Worm (Caenorhabditis elegans) whole organism, young adult: ENCODE data around the gene C34B4.5.
A peak's percentile ranks its signal among the peaks of the same experiment; 100 is the strongest.

Experiments
- B0261.1 ChIP-seq: sonication (generic microtip); optimal IDR thresholded peaks from 2 replicates; lab custom pipeline; 2016; ENCODE audit warnings: mild to moderate bottlenecking, missing genetic modification characterization, moderate library complexity, missing compliant biosample characterization
- B0336.3 ChIP-seq: fragments of 200-800 bp; sonication (Bioruptor generic); IDR thresholded peaks from 2 replicates; pipeline ENCODE4 v1.3.6; 2022; ENCODE audit warnings: missing genetic modification characterization, missing compliant biosample characterization
- C17E4.6 ChIP-seq: fragments of 200-800 bp; sonication (Bioruptor generic); IDR thresholded peaks from 2 replicates; pipeline ENCODE4 v1.3.6; 2022; ENCODE audit warnings: missing genetic modification reagents, missing genetic modification characterization, missing compliant biosample characterization
- F22D6.2 ChIP-seq: sonication (generic microtip); optimal IDR thresholded peaks from 2 replicates; lab custom pipeline; 2016; ENCODE audit warnings: mild to moderate bottlenecking, missing genetic modification characterization, missing compliant biosample characterization
- F39B2.1 ChIP-seq: fragments of 200-800 bp; sonication (Bioruptor generic); IDR thresholded peaks from 2 replicates; pipeline ENCODE4 v1.3.6; 2022; ENCODE audit warnings: missing genetic modification reagents, missing genetic modification characterization, missing compliant biosample characterization
- F52B5.7 ChIP-seq: sonication (generic microtip); optimal IDR thresholded peaks from 2 replicates; lab custom pipeline; 2016; ENCODE audit warnings: mild to moderate bottlenecking, missing genetic modification characterization, missing compliant biosample characterization
- F57A8.1 ChIP-seq: fragments of 200-800 bp; sonication (Bioruptor generic); optimal IDR thresholded peaks from 2 replicates; lab custom pipeline; 2018; ENCODE audit warnings: mild to moderate bottlenecking, missing genetic modification characterization, moderate library complexity, missing compliant biosample characterization
- Y53G8AR.9 ChIP-seq: fragments of 200-800 bp; sonication (Bioruptor generic); conservative IDR thresholded peaks from 2 replicates; pipeline ENCODE4 v1.3.6; 2022; ENCODE audit warnings: missing genetic modification reagents, missing genetic modification characterization, missing compliant biosample characterization
- Y56A3A.18 ChIP-seq: fragments of 200-800 bp; sonication (Bioruptor generic); IDR thresholded peaks from 2 replicates; pipeline ENCODE4 v1.3.6; 2022; ENCODE audit warnings: missing genetic modification reagents, missing genetic modification characterization, missing compliant biosample characterization
- Y67H2A.10 ChIP-seq: fragments of 200-800 bp; sonication (Bioruptor generic); conservative IDR thresholded peaks from 2 replicates; pipeline ENCODE4 v1.3.6; 2022; ENCODE audit warnings: missing genetic modification reagents, missing genetic modification characterization, missing compliant biosample characterization
- ZK185.1 ChIP-seq: sonication (generic microtip); optimal IDR thresholded peaks from 2 replicates; lab custom pipeline; 2016; ENCODE audit warnings: mild to moderate bottlenecking, missing genetic modification characterization, missing compliant biosample characterization; ENCODE audit not compliant: poor library complexity, severe bottlenecking
- atf-7 ChIP-seq: sonication (generic microtip); optimal IDR thresholded peaks from 2 replicates; lab custom pipeline; 2017; ENCODE audit warnings: mild to moderate bottlenecking, missing genetic modification characterization, missing compliant biosample characterization
- athp-1 ChIP-seq: sonication (generic microtip); optimal IDR thresholded peaks from 2 replicates; lab custom pipeline; 2017; ENCODE audit warnings: mild to moderate bottlenecking, missing genetic modification characterization, missing compliant biosample characterization
- attf-5 ChIP-seq: fragments of 200-800 bp; sonication (Bioruptor generic); optimal IDR thresholded peaks from 2 replicates; lab custom pipeline; 2018; ENCODE audit warnings: mild to moderate bottlenecking, missing genetic modification characterization, missing compliant biosample characterization
- attf-6 ChIP-seq: fragments of 200-800 bp; sonication (Bioruptor generic); IDR thresholded peaks from 2 replicates; pipeline ENCODE4 v1.3.6; 2022; ENCODE audit warnings: missing genetic modification reagents, missing genetic modification characterization, missing compliant biosample characterization
- cebp-1 ChIP-seq, 2 experiments: fragments of 200-800 bp in 1 of 2; sonication (Bioruptor generic) in 1 of 2; sonication (generic microtip) in 1 of 2; IDR thresholded peaks in 1 of 2; optimal IDR thresholded peaks in 1 of 2; 2 replicates each; pipeline versions ENCODE4 v1.3.6 to Lab custom; 2017 to 2022; ENCODE audit warnings: missing compliant biosample characterization in 2 of 2, missing genetic modification characterization in 2 of 2, mild to moderate bottlenecking in 1 of 2, missing genetic modification reagents in 1 of 2, moderate library complexity in 1 of 2
- cebp-2 ChIP-seq: fragments of 200-800 bp; sonication (Bioruptor generic); IDR thresholded peaks from 2 replicates; pipeline ENCODE4 v1.3.6; 2022; ENCODE audit warnings: missing genetic modification characterization, missing compliant biosample characterization
- ceh-40 ChIP-seq: fragments of 200-800 bp; sonication (Bioruptor generic); IDR thresholded peaks from 2 replicates; pipeline ENCODE4 v1.3.6; 2022; ENCODE audit warnings: missing genetic modification characterization, missing compliant biosample characterization
- die-1 ChIP-seq: sonication (generic microtip); optimal IDR thresholded peaks from 2 replicates; lab custom pipeline; 2016; ENCODE audit warnings: missing genotype, mild to moderate bottlenecking, missing genetic modification characterization, missing compliant biosample characterization
- dox-1 ChIP-seq: fragments of 200-800 bp; sonication (Bioruptor generic); IDR thresholded peaks from 2 replicates; pipeline ENCODE4 v1.3.6; 2022; ENCODE audit warnings: missing genetic modification reagents, missing genetic modification characterization, missing compliant biosample characterization
- fkh-3 ChIP-seq: sonication (generic microtip); optimal IDR thresholded peaks from 2 replicates; lab custom pipeline; 2016; ENCODE audit warnings: mild to moderate bottlenecking, missing genetic modification characterization, missing compliant biosample characterization
- gei-17 ChIP-seq: fragments of 200-800 bp; sonication (Bioruptor generic); optimal IDR thresholded peaks from 2 replicates; lab custom pipeline; 2018; ENCODE audit warnings: mild to moderate bottlenecking, missing genetic modification characterization, missing compliant biosample characterization
- hlh-26 ChIP-seq: fragments of 200-800 bp; sonication (Bioruptor generic); conservative IDR thresholded peaks from 2 replicates; pipeline ENCODE4 v1.3.6; 2022; ENCODE audit warnings: missing genetic modification reagents, missing genetic modification characterization, missing compliant biosample characterization
- hmg-20 ChIP-seq: fragments of 200-800 bp; sonication (Bioruptor generic); IDR thresholded peaks from 2 replicates; pipeline ENCODE4 v1.3.6; 2022; ENCODE audit warnings: missing genetic modification reagents, missing genetic modification characterization, missing compliant biosample characterization
- hrde-1 ChIP-seq: sonication (generic microtip); optimal IDR thresholded peaks from 2 replicates; lab custom pipeline; 2016; ENCODE audit warnings: missing genetic modification characterization, mild to moderate bottlenecking, missing compliant biosample characterization, moderate library complexity, missing genotype, missing genetic modification reagents, borderline replicate concordance
- lsl-1 ChIP-seq: fragments of 200-800 bp; sonication (Bioruptor generic); optimal IDR thresholded peaks from 2 replicates; lab custom pipeline; 2018; ENCODE audit warnings: mild to moderate bottlenecking, missing genetic modification characterization, moderate library complexity, missing compliant biosample characterization
- madf-10 ChIP-seq: sonication (generic microtip); optimal IDR thresholded peaks from 2 replicates; lab custom pipeline; 2016; ENCODE audit warnings: mild to moderate bottlenecking, missing genetic modification characterization, missing compliant biosample characterization
- madf-3 ChIP-seq: fragments of 200-800 bp; sonication (Bioruptor generic); IDR thresholded peaks from 2 replicates; pipeline ENCODE4 v1.3.6; 2022; ENCODE audit warnings: missing genetic modification reagents, missing genetic modification characterization, missing compliant biosample characterization
- mel-28 ChIP-seq: sonication (generic microtip); optimal IDR thresholded peaks from 2 replicates; lab custom pipeline; 2016; ENCODE audit warnings: borderline replicate concordance, mild to moderate bottlenecking, missing genetic modification characterization, missing compliant biosample characterization
- mxl-1 ChIP-seq: sonication (generic microtip); optimal IDR thresholded peaks from 2 replicates; lab custom pipeline; 2016; ENCODE audit warnings: missing genetic modification characterization, missing compliant biosample characterization
- nfyb-1 ChIP-seq: fragments of 200-800 bp; sonication (Bioruptor generic); IDR thresholded peaks from 2 replicates; pipeline ENCODE4 v1.3.6; 2022; ENCODE audit warnings: missing genetic modification reagents, missing genetic modification characterization, missing compliant biosample characterization
- nhr-179 ChIP-seq: sonication (generic microtip); optimal IDR thresholded peaks from 2 replicates; lab custom pipeline; 2016; ENCODE audit warnings: mild to moderate bottlenecking, missing genetic modification characterization, missing compliant biosample characterization
- nhr-80 ChIP-seq: sonication (generic microtip); optimal IDR thresholded peaks from 2 replicates; lab custom pipeline; 2016; ENCODE audit warnings: missing genetic modification characterization, missing compliant biosample characterization
- nhr-90 ChIP-seq: sonication (generic microtip); optimal IDR thresholded peaks from 2 replicates; lab custom pipeline; 2016; ENCODE audit warnings: missing genotype, mild to moderate bottlenecking, missing genetic modification characterization, missing compliant biosample characterization
- pha-4 ChIP-seq: fragments of 150-350 bp; sonication (generic microtip); optimal IDR thresholded peaks from 2 replicates; lab custom pipeline; 2014; ENCODE audit warnings: missing biosample characterization, missing genetic modification reagents, missing genetic modification characterization
- rec-8 ChIP-seq, 2 experiments: sonication (generic microtip); optimal IDR thresholded peaks; 2 replicates each; lab custom pipeline; 2016; ENCODE audit warnings: mild to moderate bottlenecking in 2 of 2, missing genetic modification characterization in 2 of 2, missing genetic modification reagents in 2 of 2, missing genotype in 2 of 2, missing biosample characterization in 1 of 2, missing compliant biosample characterization in 1 of 2, moderate library complexity in 1 of 2
- rpc-1 ChIP-seq, 2 experiments: fragments of 150-350 bp in 1 of 2; sonication (generic microtip) in 1 of 2; optimal IDR thresholded peaks; 2 replicates each; lab custom pipeline; 2014 to 2018; ENCODE audit warnings: missing biosample characterization in 1 of 2, missing genetic modification characterization in 1 of 2, missing genetic modification reagents in 1 of 2, missing genotype in 1 of 2
- snpc-1.1 ChIP-seq: sonication (generic microtip); optimal IDR thresholded peaks from 2 replicates; lab custom pipeline; 2017; ENCODE audit warnings: missing genetic modification characterization, mild to moderate bottlenecking, missing compliant biosample characterization, antibody characterized with exemption, moderate library complexity, missing genotype, missing genetic modification reagents; ENCODE audit not compliant: insufficient read depth
- snpc-1.3 ChIP-seq: sonication (generic microtip); optimal IDR thresholded peaks from 2 replicates; lab custom pipeline; 2017; ENCODE audit warnings: missing genetic modification characterization, mild to moderate bottlenecking, missing compliant biosample characterization, antibody characterized with exemption, moderate library complexity, missing genotype, missing genetic modification reagents; ENCODE audit not compliant: insufficient read depth
- snpc-3.4 ChIP-seq: sonication (generic microtip); optimal IDR thresholded peaks from 2 replicates; lab custom pipeline; 2017; ENCODE audit warnings: missing genetic modification characterization, mild to moderate bottlenecking, missing compliant biosample characterization, antibody characterized with exemption, moderate library complexity, missing genotype, missing genetic modification reagents
- tbx-9 ChIP-seq: sonication (generic microtip); optimal IDR thresholded peaks from 2 replicates; lab custom pipeline; 2016; ENCODE audit warnings: borderline replicate concordance, missing genetic modification characterization, inconsistent platforms, missing compliant biosample characterization
- unc-130 ChIP-seq: sonication (generic microtip); optimal IDR thresholded peaks from 2 replicates; lab custom pipeline; 2016; ENCODE audit warnings: missing genetic modification reagents, missing genetic modification characterization, missing compliant biosample characterization
- ztf-25 ChIP-seq: fragments of 200-800 bp; sonication (Bioruptor generic); IDR thresholded peaks from 2 replicates; pipeline ENCODE4 v1.3.6; 2022; ENCODE audit warnings: missing genetic modification reagents, missing genetic modification characterization, missing compliant biosample characterization

Gene C34B4.5

DNA sequence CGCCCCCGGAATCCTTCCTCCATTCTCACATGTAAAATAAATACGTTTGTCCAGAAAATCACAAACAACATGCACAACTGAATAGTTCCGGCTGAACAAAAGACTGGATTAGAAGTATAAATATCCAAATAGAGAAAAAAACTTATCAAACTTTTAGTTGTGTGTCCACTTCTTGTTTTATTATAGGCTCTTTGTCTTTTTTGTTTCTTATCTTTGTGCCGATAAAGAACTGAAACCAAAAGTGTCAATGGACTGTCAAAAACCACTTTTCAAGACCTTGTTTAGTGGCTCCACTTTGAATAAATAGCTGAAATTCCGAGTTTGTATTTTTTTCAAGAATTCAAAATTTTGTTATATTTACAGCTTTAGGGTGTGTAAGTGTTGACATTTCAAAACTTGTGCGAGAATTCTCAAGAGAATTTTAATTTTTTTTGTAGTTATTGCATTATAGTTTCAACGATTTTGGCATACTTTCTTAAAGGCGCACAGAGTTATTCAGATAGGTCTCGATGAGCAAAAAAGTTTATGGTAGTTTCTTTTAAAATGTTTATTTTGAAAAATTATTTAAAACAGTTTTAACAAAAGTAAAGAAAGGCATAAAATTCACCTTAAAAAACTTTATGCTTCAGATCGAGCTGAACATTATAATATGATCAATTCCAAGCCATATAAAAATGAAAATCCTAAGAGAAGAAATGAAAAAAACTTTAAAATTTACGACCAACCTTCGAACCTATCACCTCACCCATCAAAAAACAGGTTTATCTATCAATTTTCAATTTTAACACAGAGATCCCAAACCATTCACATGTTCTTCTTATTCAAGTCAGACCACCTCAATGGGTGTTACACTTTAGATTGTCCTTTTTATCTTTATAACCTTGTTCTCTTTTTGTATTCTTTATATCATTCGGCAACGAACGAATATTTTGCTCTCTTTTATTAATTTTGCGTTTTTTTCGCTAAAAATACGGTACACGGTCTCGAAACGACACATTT lies 49.3 kb upstream of the C34B4.5 start (continued):
- no peak for TF ChIP-seq unc-130 (GFP tag; lab: Kevin White, UChicago)
- TF ChIP-seq B0336.3, result no peak
- no peak for TF ChIP-seq C17E4.6
- no peak for TF ChIP-seq lsl-1 (GFP tag; lab: Kevin White, UChicago)
- TF ChIP-seq Y67H2A.10 (GFP tag; lab: Robert Waterston, UW), result no peak
- TF ChIP-seq nhr-179 (tag; lab: Kevin White, UChicago), result no peak
- no peak for TF ChIP-seq F39B2.1 (GFP tag; lab: Robert Waterston, UW)
- TF ChIP-seq die-1 (tag; lab: Kevin White, UChicago), result no peak
- no peak for TF ChIP-seq mxl-1 (tag; lab: Kevin White, UChicago)
- TF ChIP-seq cebp-1 (GFP tag; IDR thresholded peaks at IDR 0.05; lab: Robert Waterston, UW), result no peak
- TF ChIP-seq cebp-1 (tag; optimal IDR thresholded peaks at IDR 0.05; lab: Kevin White, UChicago), result peak; percentile 5
- TF ChIP-seq rpc-1 (optimal IDR thresholded peaks at IDR 0.05; lab: Kevin White, UChicago), result no peak
- no peak for TF ChIP-seq rpc-1 (tag; optimal IDR thresholded peaks at IDR 0.05; lab: Kevin White, UChicago)
- TF ChIP-seq rec-8 (tag; optimal IDR thresholded peaks at IDR 0.05; lab: Kevin White, UChicago), result no peak
- TF ChIP-seq pha-4 (tag; lab: Kevin White, UChicago), result no peak
- no peak for TF ChIP-seq ZK185.1 (tag; lab: Kevin White, UChicago)
- peak; percentile 58; the same call in 1 of the 2 replicates for TF ChIP-seq madf-3 (GFP tag; lab: Robert Waterston, UW)
- no peak for TF ChIP-seq gei-17 (GFP tag; lab: Kevin White, UChicago)
- no peak for TF ChIP-seq snpc-1.1
- TF ChIP-seq Y56A3A.18 (GFP tag; lab: Robert Waterston, UW), result peak; percentile 54; the same call in 1 of the 2 replicates
- no peak for TF ChIP-seq F22D6.2 (tag; lab: Kevin White, UChicago)
- 0 out of 2 replicates have a peak, but pooled peaks have one; percentile 14 for TF ChIP-seq nfyb-1
- no peak for TF ChIP-seq snpc-3.4 (tag; lab: Kevin White, UChicago)
- TF ChIP-seq, all 124 proteins: peak for 14

DNA sequence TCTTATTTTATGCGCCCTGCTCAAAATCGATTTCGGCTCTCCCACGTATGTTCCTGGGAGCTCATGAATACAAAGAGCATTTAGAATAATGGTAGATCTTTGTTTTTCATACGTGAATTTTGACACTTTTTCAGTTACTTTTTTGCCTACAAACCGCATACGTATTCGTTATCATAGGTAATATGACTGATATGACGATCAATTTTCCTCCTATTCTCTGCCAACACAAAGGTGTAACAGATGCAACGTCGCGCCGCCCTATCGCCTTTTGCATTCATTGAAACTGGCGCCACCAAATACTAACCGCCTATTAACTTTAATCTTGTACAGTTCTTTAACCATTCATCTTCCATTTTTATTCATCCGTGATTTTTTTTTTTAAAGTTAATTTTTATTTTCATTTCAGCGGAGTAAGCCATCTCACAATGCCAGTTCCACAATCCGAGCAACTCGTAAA lies 48.2 kb upstream of the C34B4.5 start, which contains the start of gene W07G4.5:
TSS of gene W07G4.5 (plus strand) at position 407 of the 457 bp plus-strand sequence.
- TF ChIP-seq Y53G8AR.9 (GFP tag; lab: Robert Waterston, UW) (0 out of 2 replicates have a peak, but pooled peaks have one; percentile 20), F52B5.7 (no peak), attf-6 (no peak), snpc-1.1 (no peak), attf-5 (GFP tag; lab: Kevin White, UChicago) (peak; percentile 32), ceh-40 (GFP tag; lab: Robert Waterston, UW) (no peak), tbx-9 (tag; lab: Kevin White, UChicago) (no peak), gei-17 (GFP tag; lab: Kevin White, UChicago) (no peak), ztf-25 (no peak), madf-10 (tag; lab: Kevin White, UChicago) (no peak), F57A8.1 (no peak), nhr-80 (tag; lab: Kevin White, UChicago) (peak; percentile 73), hrde-1 (tag; lab: Kevin White, UChicago) (no peak), hlh-26 (GFP tag; lab: Robert Waterston, UW) (no peak), pha-4 (tag; lab: Kevin White, UChicago) (no peak), B0261.1 (no peak), madf-3 (GFP tag; lab: Robert Waterston, UW) (no peak), dox-1 (GFP tag; lab: Robert Waterston, UW) (peak; percentile 31; the same call in 1 of the 2 replicates), hmg-20 (GFP tag; lab: Robert Waterston, UW) (no peak), atf-7 (tag; lab: Kevin White, UChicago) (peak; percentile 16), mel-28 (tag; lab: Kevin White, UChicago) (no peak), cebp-2 (no peak), fkh-3 (tag; lab: Kevin White, UChicago) (no peak), Y56A3A.18 (GFP tag; lab: Robert Waterston, UW) (no peak), snpc-1.3 (no peak), athp-1 (tag; lab: Kevin White, UChicago) (no peak), nhr-90 (tag; lab: Kevin White, UChicago) (no peak)
